Worm (Caenorhabditis elegans): ENCODE results near the gene srz-74.

DNA sequence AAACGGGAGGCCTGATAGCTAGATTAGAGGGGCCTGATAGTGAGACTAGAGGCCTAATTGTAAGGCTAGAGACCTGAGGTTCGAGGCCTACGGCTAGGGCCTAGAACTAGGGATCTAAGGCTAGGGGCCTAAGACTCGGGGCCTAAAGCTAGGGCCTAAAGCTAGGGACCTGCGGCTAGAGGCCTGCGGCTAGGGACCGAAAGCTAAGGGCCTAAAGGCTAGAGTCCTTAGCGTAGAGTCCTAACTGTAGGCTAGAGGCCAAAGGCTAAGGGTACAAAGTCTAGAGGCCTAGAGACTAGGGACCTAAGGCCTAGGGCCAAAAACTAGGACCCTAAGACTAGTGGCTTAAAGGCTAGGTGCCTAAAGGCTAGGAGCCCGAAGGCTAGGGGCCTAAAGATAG is 3.9 kb downstream of the srz-74 start:
- no peak for TF ChIP-seq nhr-12 (tag; optimal IDR thresholded peaks at IDR 0.05)
- TF ChIP-seq fos-1 (tag; optimal IDR thresholded peaks at IDR 0.05) = no peak
- TF ChIP-seq skn-1 (tag; optimal IDR thresholded peaks at IDR 0.05) = no peak
- no peak for TF ChIP-seq nhr-11 (tag; optimal IDR thresholded peaks at IDR 0.05)
- TF ChIP-seq aly-2 (tag; optimal IDR thresholded peaks at IDR 0.05) = no peak
- TF ChIP-seq lin-39 (tag; optimal IDR thresholded peaks at IDR 0.05) = no peak
- no peak for TF ChIP-seq ZK546.5 (tag; optimal IDR thresholded peaks at IDR 0.05)
